Worm (Caenorhabditis elegans) whole organism, young adult: ENCODE results near the gene chil-19.

Source experiments
- B0261.1 ChIP-seq: sonication (generic microtip); optimal IDR thresholded peaks from 2 replicates; lab custom pipeline; 2016; ENCODE audit warnings: mild to moderate bottlenecking, missing genetic modification characterization, moderate library complexity, missing compliant biosample characterization
- D2030.7 ChIP-seq: fragments of 200-800 bp; sonication (Bioruptor generic); IDR thresholded peaks from 2 replicates; pipeline ENCODE4 v1.3.6; 2022; ENCODE audit warnings: missing genetic modification reagents, missing genetic modification characterization, missing compliant biosample characterization
- F23B12.7 ChIP-seq: sonication (generic microtip); optimal IDR thresholded peaks from 2 replicates; lab custom pipeline; 2017; ENCODE audit warnings: missing genetic modification characterization, mild to moderate bottlenecking, missing compliant biosample characterization, antibody characterized with exemption, moderate library complexity; ENCODE audit not compliant: insufficient read depth
- F49E8.2 ChIP-seq: sonication (generic microtip); optimal IDR thresholded peaks from 3 replicates; lab custom pipeline; 2017; ENCODE audit warnings: missing genetic modification characterization, mild to moderate bottlenecking, missing compliant biosample characterization, antibody characterized with exemption, moderate library complexity; ENCODE audit not compliant: insufficient read depth
- F55B11.4 ChIP-seq: sonication (generic microtip); optimal IDR thresholded peaks from 2 replicates; lab custom pipeline; 2016; ENCODE audit warnings: missing compliant biosample characterization, missing genetic modification characterization, borderline replicate concordance; ENCODE audit not compliant: insufficient read depth
- T07F8.4 ChIP-seq: sonication (generic microtip); optimal IDR thresholded peaks from 2 replicates; lab custom pipeline; 2016; ENCODE audit warnings: mild to moderate bottlenecking, missing genetic modification characterization, moderate library complexity, missing compliant biosample characterization
- Y53G8AR.9 ChIP-seq: fragments of 200-800 bp; sonication (Bioruptor generic); conservative IDR thresholded peaks from 2 replicates; pipeline ENCODE4 v1.3.6; 2022; ENCODE audit warnings: missing genetic modification reagents, missing genetic modification characterization, missing compliant biosample characterization
- Y56A3A.18 ChIP-seq: fragments of 200-800 bp; sonication (Bioruptor generic); IDR thresholded peaks from 2 replicates; pipeline ENCODE4 v1.3.6; 2022; ENCODE audit warnings: missing genetic modification reagents, missing genetic modification characterization, missing compliant biosample characterization
- akir-1 ChIP-seq: fragments of 200-800 bp; sonication (Bioruptor generic); optimal IDR thresholded peaks from 2 replicates; lab custom pipeline; 2018; ENCODE audit warnings: mild to moderate bottlenecking, missing genetic modification characterization, moderate library complexity, missing compliant biosample characterization
- bed-2 ChIP-seq: fragments of 200-800 bp; sonication (Bioruptor generic); IDR thresholded peaks from 2 replicates; pipeline ENCODE4 v1.3.6; 2022; ENCODE audit warnings: missing genetic modification reagents, missing genetic modification characterization, missing compliant biosample characterization
- ccch-3 ChIP-seq: fragments of 200-800 bp; sonication (Bioruptor generic); optimal IDR thresholded peaks from 2 replicates; lab custom pipeline; 2018; ENCODE audit warnings: mild to moderate bottlenecking, missing genetic modification characterization, missing compliant biosample characterization
- ceh-58 ChIP-seq: fragments of 200-800 bp; sonication (Bioruptor generic); IDR thresholded peaks from 2 replicates; pipeline ENCODE4 v1.3.6; 2022; ENCODE audit warnings: missing genetic modification characterization, missing compliant biosample characterization
- ceh-79 ChIP-seq: sonication (generic microtip); optimal IDR thresholded peaks from 2 replicates; lab custom pipeline; 2017; ENCODE audit warnings: mild to moderate bottlenecking, missing genetic modification characterization, missing compliant biosample characterization
- die-1 ChIP-seq: sonication (generic microtip); optimal IDR thresholded peaks from 2 replicates; lab custom pipeline; 2016; ENCODE audit warnings: missing genotype, mild to moderate bottlenecking, missing genetic modification characterization, missing compliant biosample characterization
- dox-1 ChIP-seq: fragments of 200-800 bp; sonication (Bioruptor generic); IDR thresholded peaks from 2 replicates; pipeline ENCODE4 v1.3.6; 2022; ENCODE audit warnings: missing genetic modification reagents, missing genetic modification characterization, missing compliant biosample characterization
- dpff-1 ChIP-seq: sonication (generic microtip); optimal IDR thresholded peaks from 2 replicates; lab custom pipeline; 2017; ENCODE audit warnings: mild to moderate bottlenecking, missing genetic modification characterization, missing compliant biosample characterization
- efl-1 ChIP-seq: fragments of 150-350 bp; optimal IDR thresholded peaks from 2 replicates; lab custom pipeline; 2014; ENCODE audit warnings: missing biosample characterization, missing genetic modification reagents, missing genetic modification characterization
- fkh-3 ChIP-seq: sonication (generic microtip); optimal IDR thresholded peaks from 2 replicates; lab custom pipeline; 2016; ENCODE audit warnings: mild to moderate bottlenecking, missing genetic modification characterization, missing compliant biosample characterization
- hmg-1.2 ChIP-seq: fragments of 200-800 bp; sonication (Bioruptor generic); IDR thresholded peaks from 2 replicates; pipeline ENCODE4 v1.3.6; 2022; ENCODE audit warnings: missing genetic modification reagents, missing genetic modification characterization, missing compliant biosample characterization
- hsf-1 ChIP-seq: fragments of 200-800 bp; sonication (Bioruptor generic); IDR thresholded peaks from 2 replicates; pipeline ENCODE4 v1.3.6; 2022; ENCODE audit warnings: missing genetic modification reagents, missing genetic modification characterization, missing compliant biosample characterization
- let-607 ChIP-seq, 2 experiments: fragments of 200-800 bp in 1 of 2; sonication (Bioruptor generic) in 1 of 2; sonication (generic microtip) in 1 of 2; optimal IDR thresholded peaks; 2 replicates each; lab custom pipeline; 2016 to 2018; ENCODE audit warnings: mild to moderate bottlenecking in 2 of 2, missing compliant biosample characterization in 2 of 2, missing genetic modification characterization in 2 of 2, moderate library complexity in 2 of 2, missing genotype in 1 of 2
- lin-54 ChIP-seq: fragments of 200-800 bp; sonication (Bioruptor generic); optimal IDR thresholded peaks from 2 replicates; lab custom pipeline; 2018; ENCODE audit warnings: mild to moderate bottlenecking, missing genetic modification characterization, missing compliant biosample characterization
- lir-1 ChIP-seq: fragments of 200-800 bp; sonication (Bioruptor generic); conservative IDR thresholded peaks from 2 replicates; pipeline ENCODE4 v1.3.6; 2022; ENCODE audit warnings: missing genetic modification reagents, missing genetic modification characterization, missing compliant biosample characterization
- lsl-1 ChIP-seq: fragments of 200-800 bp; sonication (Bioruptor generic); optimal IDR thresholded peaks from 2 replicates; lab custom pipeline; 2018; ENCODE audit warnings: mild to moderate bottlenecking, missing genetic modification characterization, moderate library complexity, missing compliant biosample characterization
- madf-6 ChIP-seq: fragments of 200-800 bp; sonication (Bioruptor generic); IDR thresholded peaks from 2 replicates; pipeline ENCODE4 v1.3.6; 2022; ENCODE audit warnings: missing genetic modification reagents, missing genetic modification characterization, missing compliant biosample characterization
- mcd-1 ChIP-seq: fragments of 200-800 bp; sonication (Bioruptor generic); IDR thresholded peaks from 2 replicates; pipeline ENCODE4 v1.3.6; 2022; ENCODE audit warnings: missing genetic modification reagents, missing genetic modification characterization, missing compliant biosample characterization
- mes-4 ChIP-seq: sonication (generic microtip); optimal IDR thresholded peaks from 2 replicates; lab custom pipeline; 2016; ENCODE audit warnings: missing genotype, missing genetic modification characterization, missing compliant biosample characterization
- nfya-2 ChIP-seq: fragments of 200-800 bp; sonication (Bioruptor generic); IDR thresholded peaks from 2 replicates; pipeline ENCODE4 v1.3.6; 2022; ENCODE audit warnings: missing genetic modification reagents, missing genetic modification characterization, missing compliant biosample characterization
- nhr-80 ChIP-seq: sonication (generic microtip); optimal IDR thresholded peaks from 2 replicates; lab custom pipeline; 2016; ENCODE audit warnings: missing genetic modification characterization, missing compliant biosample characterization
- rcor-1 ChIP-seq: fragments of 200-800 bp; sonication (Bioruptor generic); IDR thresholded peaks from 2 replicates; pipeline ENCODE4 v1.3.6; 2022; ENCODE audit warnings: missing genetic modification reagents, missing genetic modification characterization, missing compliant biosample characterization
- rec-8 ChIP-seq, 2 experiments: sonication (generic microtip); optimal IDR thresholded peaks; 2 replicates each; lab custom pipeline; 2016; ENCODE audit warnings: mild to moderate bottlenecking in 2 of 2, missing genetic modification characterization in 2 of 2, missing genetic modification reagents in 2 of 2, missing genotype in 2 of 2, missing biosample characterization in 1 of 2, missing compliant biosample characterization in 1 of 2, moderate library complexity in 1 of 2
- snpc-1.3 ChIP-seq: sonication (generic microtip); optimal IDR thresholded peaks from 2 replicates; lab custom pipeline; 2017; ENCODE audit warnings: missing genetic modification characterization, mild to moderate bottlenecking, missing compliant biosample characterization, antibody characterized with exemption, moderate library complexity, missing genotype, missing genetic modification reagents; ENCODE audit not compliant: insufficient read depth
- snpc-3.4 ChIP-seq: sonication (generic microtip); optimal IDR thresholded peaks from 2 replicates; lab custom pipeline; 2017; ENCODE audit warnings: missing genetic modification characterization, mild to moderate bottlenecking, missing compliant biosample characterization, antibody characterized with exemption, moderate library complexity, missing genotype, missing genetic modification reagents
- snpc-4 ChIP-seq, 5 experiments: fragments of 150-350 bp in 1 of 5; sonication (generic microtip) in 4 of 5; optimal IDR thresholded peaks; 2 replicates each; lab custom pipeline; 2014 to 2018; ENCODE audit warnings: missing genetic modification characterization in 5 of 5, missing biosample characterization in 3 of 5, antibody characterized with exemption in 2 of 5, mild to moderate bottlenecking in 2 of 5, missing compliant biosample characterization in 2 of 5, missing genotype in 2 of 5, moderate library complexity in 2 of 5, missing genetic modification reagents in 1 of 5
- tbp1 ChIP-seq: fragments of 200-800 bp; sonication (Bioruptor generic); optimal IDR thresholded peaks from 2 replicates; lab custom pipeline; 2018; ENCODE audit warnings: mild to moderate bottlenecking, missing genetic modification characterization, missing compliant biosample characterization
- zfh-2 ChIP-seq: fragments of 200-800 bp; sonication (Bioruptor generic); conservative IDR thresholded peaks from 2 replicates; pipeline ENCODE4 v1.3.6; 2022; ENCODE audit warnings: missing genetic modification reagents, missing genetic modification characterization, missing compliant biosample characterization
- ztf-18 ChIP-seq: sonication (generic microtip); optimal IDR thresholded peaks from 2 replicates; lab custom pipeline; 2016; ENCODE audit warnings: missing genotype, mild to moderate bottlenecking, missing genetic modification characterization, missing compliant biosample characterization
- ztf-25 ChIP-seq: fragments of 200-800 bp; sonication (Bioruptor generic); IDR thresholded peaks from 2 replicates; pipeline ENCODE4 v1.3.6; 2022; ENCODE audit warnings: missing genetic modification reagents, missing genetic modification characterization, missing compliant biosample characterization
- ztf-6 ChIP-seq: fragments of 200-800 bp; sonication (Bioruptor generic); IDR thresholded peaks from 2 replicates; pipeline ENCODE4 v1.3.6; 2022; ENCODE audit warnings: missing genetic modification reagents, missing genetic modification characterization, missing compliant biosample characterization

Gene chil-19

DNA sequence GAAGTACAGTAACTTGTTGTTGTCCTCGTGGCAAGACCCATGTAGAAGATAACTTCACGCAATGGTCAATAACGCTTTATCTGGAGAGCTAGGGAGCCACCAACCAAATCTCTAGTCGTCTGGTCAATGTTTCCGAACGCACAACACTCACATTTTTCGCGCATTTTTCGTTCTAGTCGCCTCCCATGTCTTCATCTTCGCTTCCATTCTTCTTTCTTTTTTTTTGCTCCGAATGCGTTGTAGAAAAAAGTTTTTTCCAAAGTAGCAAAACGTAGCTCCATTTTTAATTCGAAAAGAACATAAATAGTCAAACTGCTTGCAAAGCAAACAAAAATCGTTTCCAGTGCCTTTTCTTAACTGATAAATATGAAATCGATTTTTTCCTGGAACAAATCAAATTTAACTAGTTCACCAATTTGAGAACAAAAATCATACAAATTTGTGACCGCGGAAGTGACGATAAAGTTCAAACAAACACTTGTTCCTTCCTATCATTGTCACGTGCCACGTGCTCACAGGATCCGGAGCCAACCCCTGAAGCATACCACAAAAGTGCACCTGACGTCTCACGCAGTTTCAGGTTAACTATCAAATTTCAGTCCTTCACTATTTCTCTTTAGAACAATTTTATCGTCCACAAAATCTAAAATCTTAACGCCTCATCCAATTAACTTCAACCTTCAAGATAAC lies 35.2 kb downstream of the chil-19 start:
- TF ChIP-seq mcd-1 (GFP tag; lab: Robert Waterston, UW) (no peak), nhr-80 (tag; lab: Kevin White, UChicago) (peak; percentile 28)

DNA sequence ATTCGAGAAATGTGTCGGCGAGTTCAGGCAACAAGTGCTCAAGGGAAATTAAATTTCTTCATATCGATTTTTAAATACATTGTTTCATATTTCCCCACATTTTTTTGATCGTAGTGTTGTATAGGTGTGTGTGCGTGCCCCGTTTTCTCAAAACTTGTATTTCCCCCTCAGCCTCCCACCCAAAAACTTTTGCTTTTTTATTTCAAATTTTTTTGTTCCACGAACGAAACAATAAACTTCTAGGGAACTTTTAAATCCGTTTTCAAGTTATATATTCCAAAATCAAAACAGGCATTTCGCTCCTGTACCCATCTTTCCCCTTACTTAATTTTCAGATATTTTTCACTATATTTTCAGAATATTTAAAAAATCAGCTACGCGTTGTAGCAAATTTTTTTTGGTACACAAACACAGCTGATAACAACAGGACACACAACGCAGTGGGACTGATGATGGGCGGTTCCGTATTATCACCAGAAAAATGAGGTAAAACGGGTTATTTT lies 36.1 kb downstream of the chil-19 start, which contains the start of the genes M176.4 and M176.16:
Gene M176.4 (plus strand): TSS at position 301 of the 503 bp plus-strand sequence.
Gene M176.16 (plus strand): TSS at position 453 of the 503 bp plus-strand sequence.
- TF ChIP-seq nhr-80 (tag; lab: Kevin White, UChicago) (peak; percentile 53), nfya-2 (no peak)

DNA sequence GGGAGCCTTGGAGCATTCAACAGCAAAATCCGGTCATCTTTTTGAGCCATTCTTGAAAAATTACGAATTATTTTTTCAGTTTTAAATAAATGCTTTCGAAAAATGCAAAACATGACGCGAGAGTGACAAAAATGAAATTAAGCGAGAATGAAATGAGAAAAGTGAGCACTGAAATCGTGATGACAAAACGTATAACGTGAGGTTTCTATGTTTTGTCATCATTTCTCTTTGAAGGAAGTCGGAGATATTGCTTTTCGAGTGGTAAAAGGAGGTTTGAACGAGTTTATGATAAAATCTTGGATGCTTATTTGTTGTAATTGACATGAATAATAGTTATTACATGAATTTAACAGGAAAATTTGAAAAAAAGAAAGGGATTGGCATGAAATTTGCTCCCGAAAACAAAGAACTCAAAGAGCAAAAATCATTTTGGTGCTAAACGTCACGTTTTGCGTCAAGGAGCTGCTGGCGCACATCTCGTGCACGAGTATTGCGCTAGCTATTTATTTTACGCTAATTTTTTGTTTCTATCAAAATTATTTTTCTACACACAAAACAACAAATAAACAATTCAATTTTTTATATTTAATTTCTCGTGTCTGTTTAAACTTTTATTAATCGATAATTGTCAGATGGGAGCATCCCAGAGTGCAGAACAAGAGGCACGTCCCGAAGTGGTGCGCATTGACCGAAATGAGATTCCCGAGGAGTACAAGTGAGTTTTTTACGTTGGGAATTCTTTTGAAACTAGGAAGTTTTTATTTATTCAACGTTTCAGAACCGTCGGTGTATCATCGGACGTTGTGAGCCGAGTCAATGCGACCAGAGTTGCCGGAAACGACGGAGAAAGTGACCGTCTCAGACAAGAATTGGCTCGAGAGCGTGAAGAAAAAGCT lies 37.6 kb downstream of the chil-19 start, which contains the start of the genes gss-1 and chch-3:
Gene gss-1 (minus strand): TSS at position 51 of the 896 bp plus-strand sequence.
Gene chch-3 (plus strand): TSS at position 633 of the 896 bp plus-strand sequence.
- TF ChIP-seq mes-4, result no peak
- TF ChIP-seq snpc-4 (GFP tag; optimal IDR thresholded peaks at IDR 0.05; lab: Kevin White, UChicago), result no peak
- TF ChIP-seq snpc-4 (tag; optimal IDR thresholded peaks at IDR 0.05; lab: Kevin White, UChicago), result peak in 1 of 4 experiments; percentile 21
- TF ChIP-seq ztf-25 (GFP tag; lab: Robert Waterston, UW), result no peak
- TF ChIP-seq efl-1 (GFP tag; lab: Kevin White, UChicago), result peak; percentile 7
- no peak for TF ChIP-seq B0261.1 (tag; lab: Kevin White, UChicago)
- TF ChIP-seq tbp1 (GFP tag; lab: Kevin White, UChicago), result peak; percentile 30
- no peak for TF ChIP-seq bed-2
- TF ChIP-seq lin-54 (GFP tag; lab: Kevin White, UChicago), result peak; percentile 49
- no peak for TF ChIP-seq ceh-79 (tag; lab: Kevin White, UChicago)
- no peak for TF ChIP-seq ccch-3 (GFP tag; lab: Kevin White, UChicago)
- TF ChIP-seq ceh-58 (GFP tag; lab: Robert Waterston, UW), result no peak
- TF ChIP-seq rcor-1 (GFP tag; lab: Robert Waterston, UW), result peak; percentile 33; the same call in 1 of the 2 replicates
- TF ChIP-seq fkh-3, result no peak
- no peak for TF ChIP-seq F55B11.4
- TF ChIP-seq rec-8 (tag; optimal IDR thresholded peaks at IDR 0.05; lab: Kevin White, UChicago), result no peak
- peak; percentile 93 for TF ChIP-seq ztf-18 (tag; lab: Kevin White, UChicago)
- TF ChIP-seq akir-1, result no peak
- no peak for TF ChIP-seq Y56A3A.18
- TF ChIP-seq zfh-2 (GFP tag; lab: Robert Waterston, UW), result no peak
- TF ChIP-seq lir-1, result no peak
- no peak for TF ChIP-seq T07F8.4 (tag; lab: Kevin White, UChicago)
- no peak for TF ChIP-seq F49E8.2
- no peak for TF ChIP-seq F23B12.7
- no peak for TF ChIP-seq hsf-1 (GFP tag; lab: Robert Waterston, UW)
- TF ChIP-seq hmg-1.2 (GFP tag; lab: Robert Waterston, UW), result peak; percentile 33; the same call in 1 of the 2 replicates
- TF ChIP-seq lsl-1, result peak; percentile 22
- TF ChIP-seq snpc-3.4 (tag; lab: Kevin White, UChicago), result no peak
- no peak for TF ChIP-seq dpff-1 (tag; lab: Kevin White, UChicago)
- 0 out of 2 replicates have a peak, but pooled peaks have one; percentile 34 for TF ChIP-seq D2030.7
- no peak for TF ChIP-seq Y53G8AR.9 (GFP tag; lab: Robert Waterston, UW)
- peak; percentile 51 for TF ChIP-seq madf-6
- no peak for TF ChIP-seq die-1 (tag; lab: Kevin White, UChicago)
- TF ChIP-seq ztf-6 (GFP tag; lab: Robert Waterston, UW), result no peak
- TF ChIP-seq snpc-1.3 (tag; lab: Kevin White, UChicago), result no peak
- TF ChIP-seq dox-1 (GFP tag; lab: Robert Waterston, UW), result peak; percentile 53
- TF ChIP-seq let-607 (tag; optimal IDR thresholded peaks at IDR 0.05; lab: Kevin White, UChicago), result no peak
